Worm (Caenorhabditis elegans): ENCODE data around the gene rhi-1.

DNA sequence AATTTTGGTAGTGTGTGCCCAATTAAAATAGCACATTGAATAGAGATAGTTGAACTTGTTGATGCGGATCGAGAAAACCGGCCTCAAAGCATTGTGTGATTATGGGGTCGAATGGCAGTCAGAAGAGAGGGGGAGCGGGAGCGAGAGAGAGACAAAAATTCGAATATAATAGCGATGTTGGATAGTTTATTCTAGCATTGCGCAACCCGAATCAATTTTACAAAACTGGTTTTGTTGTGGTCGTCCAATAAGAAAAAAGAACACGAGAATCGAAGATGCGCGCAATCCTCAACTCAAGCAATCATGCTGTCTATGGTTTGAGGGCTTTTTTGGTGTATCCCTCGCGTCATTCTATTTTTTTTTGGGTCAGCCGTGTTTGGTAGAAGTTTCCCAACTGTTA lies 45.2 kb downstream of the rhi-1 start:
- TF ChIP-seq elt-2 (tag; optimal IDR thresholded peaks at IDR 0.05), result no peak
- no peak for TF ChIP-seq dmd-4 (tag; optimal IDR thresholded peaks at IDR 0.05; ENCODE audit: borderline replicate concordance)
- TF ChIP-seq hlh-15 (tag; optimal IDR thresholded peaks at IDR 0.05), result no peak
- no peak for TF ChIP-seq ref-2 (tag; optimal IDR thresholded peaks at IDR 0.05)
- TF ChIP-seq tbx-2 (tag; optimal IDR thresholded peaks at IDR 0.05), result no peak
- TF ChIP-seq ets-4 (tag; optimal IDR thresholded peaks at IDR 0.05), result no peak
- no peak for TF ChIP-seq pha-4 (tag; optimal IDR thresholded peaks at IDR 0.05)
- no peak for TF ChIP-seq ama-1 (optimal IDR thresholded peaks at IDR 0.05)
- TF ChIP-seq rnt-1 (tag; optimal IDR thresholded peaks at IDR 0.05), result no peak
- no peak for TF ChIP-seq hlh-6 (tag; optimal IDR thresholded peaks at IDR 0.05)
- no peak for TF ChIP-seq T23F11.4 (GFP tag; optimal IDR thresholded peaks at IDR 0.05)
- TF ChIP-seq odd-2 (tag; optimal IDR thresholded peaks at IDR 0.05), result no peak

Measured in whole organism, late embryonic.